Fruit fly (Drosophila melanogaster): ENCODE data around the gene ntc.

Gene ntc

DNA sequence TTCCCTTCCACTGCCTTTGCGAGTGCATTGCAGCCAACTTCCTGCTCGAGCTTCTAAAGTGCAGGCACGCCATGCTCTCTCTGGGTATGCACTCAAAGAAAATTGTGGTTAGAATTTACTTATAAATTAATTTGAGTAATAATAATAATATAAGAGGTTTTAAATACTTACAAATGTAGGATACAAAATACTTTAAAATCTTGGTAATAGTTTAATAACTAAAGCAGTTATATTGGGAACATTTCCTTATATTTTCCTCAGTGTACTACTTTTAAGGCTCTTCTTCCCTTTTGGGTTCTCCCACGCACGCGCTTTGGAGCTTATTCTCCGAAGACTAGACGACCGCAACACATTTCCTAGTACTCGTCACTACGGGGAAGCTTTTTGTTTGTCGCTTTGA lies 20.3 kb upstream of the ntc start:
- TF ChIP-seq CG18262 (tag; optimal IDR thresholded peaks at IDR 0.05) = peak; percentile 83
- no peak for TF ChIP-seq sna (GFP tag; IDR thresholded peaks at IDR 0.05; ENCODE audit: partially characterized antibody)
- peak; percentile 76 for TF ChIP-seq tap (tag; optimal IDR thresholded peaks at IDR 0.05)
- TF ChIP-seq CG11085 (GFP tag; IDR thresholded peaks at IDR 0.05) = peak; percentile 60; the same call in 1 of the 2 replicates
- peak; percentile 71 for TF ChIP-seq CG7372 (GFP tag; IDR thresholded peaks at IDR 0.05)
- peak; percentile 82 for TF ChIP-seq HHEX (GFP tag; optimal IDR thresholded peaks at IDR 0.05)
- no peak for TF ChIP-seq dm (GFP tag; optimal IDR thresholded peaks at IDR 0.05)
- no peak for TF ChIP-seq vnd (GFP tag; IDR thresholded peaks at IDR 0.05; ENCODE audit: partially characterized antibody)
- no peak for TF ChIP-seq CG8281 (tag; optimal IDR thresholded peaks at IDR 0.05)
- no peak for TF ChIP-seq CG8290 (GFP tag; optimal IDR thresholded peaks at IDR 0.05)
- no peak for TF ChIP-seq CG8290 (tag; optimal IDR thresholded peaks at IDR 0.05)
- TF ChIP-seq Bteb2 (GFP tag; optimal IDR thresholded peaks at IDR 0.05) = no peak
- no peak for TF ChIP-seq usp (GFP tag; optimal IDR thresholded peaks at IDR 0.05)
- peak; percentile 15 for TF ChIP-seq gro (GFP tag; optimal IDR thresholded peaks at IDR 0.05)
- TF ChIP-seq Dip2 (GFP tag; IDR thresholded peaks at IDR 0.05) = no peak
- peak; percentile 88 for TF ChIP-seq Sox102F (GFP tag; optimal IDR thresholded peaks at IDR 0.05)
- no peak for TF ChIP-seq NK7.1 (GFP tag; optimal IDR thresholded peaks at IDR 0.05)
- peak; percentile 46 for TF ChIP-seq CG10543 (GFP tag; optimal IDR thresholded peaks at IDR 0.05)
- no peak for TF ChIP-seq kni (GFP tag; optimal IDR thresholded peaks at IDR 0.05)
- no peak for TF ChIP-seq btn (GFP tag; optimal IDR thresholded peaks at IDR 0.05)
- TF ChIP-seq CG32767 (GFP tag; IDR thresholded peaks at IDR 0.05) = peak; percentile 80
- peak; percentile 52; the same call in 1 of the 2 replicates for TF ChIP-seq NFAT (GFP tag; IDR thresholded peaks at IDR 0.05)
- TF ChIP-seq Lpt (GFP tag; optimal IDR thresholded peaks at IDR 0.05) = no peak
- TF ChIP-seq toy (GFP tag; IDR thresholded peaks at IDR 0.05) = 0 out of 2 replicates have a peak, but pooled peaks have one; percentile 30
- peak; percentile 95 for TF ChIP-seq ewg (GFP tag; optimal IDR thresholded peaks at IDR 0.05)
- peak; percentile 43 for TF ChIP-seq CG18011 (GFP tag; optimal IDR thresholded peaks at IDR 0.05)
- TF ChIP-seq nom (GFP tag; optimal IDR thresholded peaks at IDR 0.05) = no peak
- TF ChIP-seq CG17361 (GFP tag; IDR thresholded peaks at IDR 0.05) = peak; percentile 81
- peak; percentile 74 for TF ChIP-seq CG14710 (tag; optimal IDR thresholded peaks at IDR 0.05)
- TF ChIP-seq lbe (GFP tag; optimal IDR thresholded peaks at IDR 0.05) = no peak
- TF ChIP-seq CG2199 (GFP tag; IDR thresholded peaks at IDR 0.05) = 0 out of 3 replicates have a peak, but pooled peaks have one; percentile 32
- TF ChIP-seq pfk (GFP tag; optimal IDR thresholded peaks at IDR 0.05) = no peak
- no peak for TF ChIP-seq CG14965 (GFP tag; optimal IDR thresholded peaks at IDR 0.05; ENCODE audit: borderline replicate concordance)
- no peak for TF ChIP-seq p53 (GFP tag; optimal IDR thresholded peaks at IDR 0.05)
- peak; percentile 71 for TF ChIP-seq run (tag; optimal IDR thresholded peaks at IDR 0.05)
- no peak for TF ChIP-seq rib (GFP tag; IDR thresholded peaks at IDR 0.05)
- TF ChIP-seq lola (GFP tag; optimal IDR thresholded peaks at IDR 0.05) = peak in 1 of 3 experiments; percentile 66
- peak; percentile 79 for TF ChIP-seq fd3F (GFP tag; optimal IDR thresholded peaks at IDR 0.05)
- TF ChIP-seq MTF-1 (GFP tag; optimal IDR thresholded peaks at IDR 0.05; ENCODE audit: borderline replicate concordance) = peak; percentile 29
- peak; percentile 78 for TF ChIP-seq CG14014 (GFP tag; IDR thresholded peaks at IDR 0.05)
- 0 out of 3 replicates have a peak, but pooled peaks have one; percentile 50 for TF ChIP-seq CG3726 (GFP tag; IDR thresholded peaks at IDR 0.05)
- TF ChIP-seq pros (GFP tag; optimal IDR thresholded peaks at IDR 0.05) = no peak
- TF ChIP-seq nerfin-2 (GFP tag; IDR thresholded peaks at IDR 0.05; ENCODE audit: partially characterized antibody) = no peak
- peak; percentile 55 for TF ChIP-seq CG12942 (GFP tag; optimal IDR thresholded peaks at IDR 0.05)
- TF ChIP-seq CG9932 (GFP tag; IDR thresholded peaks at IDR 0.05) = no peak; the same call in 1 of the 2 replicates
- TF ChIP-seq CG4617 (GFP tag; optimal IDR thresholded peaks at IDR 0.05; ENCODE audit: borderline replicate concordance) = no peak
- peak; percentile 94 for TF ChIP-seq Awh (GFP tag; IDR thresholded peaks at IDR 0.05)
- TF ChIP-seq CG18764 (GFP tag; optimal IDR thresholded peaks at IDR 0.05) = peak; percentile 53
- no peak for TF ChIP-seq Bdp1 (GFP tag; optimal IDR thresholded peaks at IDR 0.05)
- no peak for TF ChIP-seq Tbp (GFP tag; optimal IDR thresholded peaks at IDR 0.05)
